Worm (Caenorhabditis elegans) whole organism, midembryonic: Measurements from ENCODE around the gene Y27F2A.11.
"Not testable (repeated sequence)": the region's sequence is repeated elsewhere in the genome, so short reads cannot be mapped to it uniquely, and the experiment has no call there.

ENCODE experiments used
- T22C8.4 ChIP-seq: fragments of 200-800 bp; sonication (Bioruptor generic); IDR thresholded peaks from 2 replicates; pipeline ENCODE4 v1.3.6; 2022; ENCODE audit warnings: missing genetic modification characterization, missing compliant biosample characterization
- cog-1 ChIP-seq: sonication (generic microtip); optimal IDR thresholded peaks from 2 replicates; lab custom pipeline; 2016; ENCODE audit warnings: missing genetic modification characterization, missing compliant biosample characterization
- flt-1 ChIP-seq: fragments of 200-800 bp; sonication (Bioruptor generic); IDR thresholded peaks from 2 replicates; pipeline ENCODE4 v1.3.6; 2022; ENCODE audit warnings: missing genetic modification characterization, missing compliant biosample characterization
- klf-2 ChIP-seq: fragments of 200-800 bp; sonication (Bioruptor generic); conservative IDR thresholded peaks from 2 replicates; pipeline ENCODE4 v1.3.6; 2022; ENCODE audit warnings: missing genetic modification reagents, missing genetic modification characterization, missing compliant biosample characterization
- med-1 ChIP-seq: sonication (generic microtip); optimal IDR thresholded peaks from 2 replicates; lab custom pipeline; 2017; ENCODE audit warnings: missing genetic modification characterization, mild to moderate bottlenecking, missing compliant biosample characterization, antibody characterized with exemption, missing genetic modification reagents; ENCODE audit not compliant: insufficient read depth
- ref-1 ChIP-seq: fragments of 200-800 bp; sonication (Bioruptor generic); conservative IDR thresholded peaks from 2 replicates; pipeline ENCODE4 v1.3.6; 2022; ENCODE audit warnings: missing genetic modification reagents, missing genetic modification characterization, missing compliant biosample characterization
- tab-1 ChIP-seq: fragments of 200-800 bp; sonication (Bioruptor generic); IDR thresholded peaks from 2 replicates; pipeline ENCODE4 v1.3.6; 2022; ENCODE audit warnings: missing genetic modification characterization, missing compliant biosample characterization
- ztf-23 ChIP-seq: fragments of 200-800 bp; sonication (Bioruptor generic); IDR thresholded peaks from 2 replicates; pipeline ENCODE4 v1.3.6; 2022; ENCODE audit warnings: missing genetic modification reagents, missing genetic modification characterization, missing compliant biosample characterization
- ztf-29 ChIP-seq: fragments of 200-800 bp; sonication (Bioruptor generic); IDR thresholded peaks from 2 replicates; pipeline ENCODE4 v1.3.6; 2022; ENCODE audit warnings: missing genetic modification reagents, missing genetic modification characterization, missing compliant biosample characterization

Y27F2A.11 gene

DNA sequence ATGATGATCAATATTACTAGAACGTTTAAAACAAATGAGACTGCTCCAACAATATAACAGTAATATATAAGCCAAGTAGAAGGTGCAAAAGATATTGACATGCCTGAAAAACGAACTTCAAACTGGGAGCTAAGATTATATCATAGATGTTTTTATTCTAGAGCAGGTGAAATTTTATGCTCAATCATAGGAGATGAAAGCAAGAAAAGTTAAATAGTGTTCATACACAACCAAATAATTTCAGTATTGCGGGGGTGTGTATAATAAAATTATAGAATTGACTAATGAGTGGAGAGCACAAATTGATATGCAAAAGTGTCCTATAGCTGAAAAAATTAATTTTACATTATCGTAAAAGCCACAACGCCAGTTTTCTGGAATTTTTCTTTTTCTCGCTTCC is 30.2 kb upstream of the Y27F2A.11 start, which contains the start of gene sri-34:
Gene sri-34 (minus strand): TSS at position 101 of the 400 bp plus-strand sequence.
- TF ChIP-seq klf-2 (no peak), ztf-23 (GFP tag; lab: Robert Waterston, UW) (no peak), tab-1 (GFP tag; lab: Robert Waterston, UW) (no peak), flt-1 (GFP tag; lab: Robert Waterston, UW) (no peak), T22C8.4 (GFP tag; lab: Robert Waterston, UW) (no peak), med-1 (GFP tag; lab: Kevin White, UChicago) (no peak), ref-1 (GFP tag; lab: Robert Waterston, UW) (no peak), ztf-29 (GFP tag; lab: Robert Waterston, UW) (no peak), cog-1 (no peak)

DNA sequence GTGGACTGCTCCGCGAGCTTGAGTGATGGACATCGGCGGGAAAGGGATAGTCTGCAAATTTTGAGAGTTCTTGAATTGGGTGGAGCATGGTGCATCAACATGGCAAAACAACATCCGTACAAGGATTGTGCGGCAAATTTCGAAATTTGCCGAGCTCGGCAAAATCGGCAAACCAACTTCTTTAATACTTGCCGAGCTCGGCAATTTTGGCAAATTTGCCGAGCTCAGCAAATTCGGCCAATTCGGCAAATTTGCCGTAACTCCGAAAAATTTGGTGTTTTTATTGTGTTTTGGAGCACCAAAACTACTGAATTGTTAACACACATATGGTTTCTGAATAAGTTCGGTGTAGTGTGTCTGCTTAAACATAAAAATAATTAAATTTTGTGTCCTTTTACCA is 19.0 kb upstream of the Y27F2A.11 start, which contains the start of gene fbxc-55:
Gene fbxc-55 (minus strand): TSS at position 101 of the 400 bp plus-strand sequence.
- no peak for TF ChIP-seq klf-2

ce11 chrII:3172176-3172575 is 17.0 kb upstream of the Y27F2A.11 start, which contains the start of gene Y27F2A.10:
Gene Y27F2A.10, minus strand, starts transcription at chrII:3172276.
- TF ChIP-seq klf-2 (no peak), med-1 (GFP tag; lab: Kevin White, UChicago) (no peak), cog-1 (no peak), ztf-29 (GFP tag; lab: Robert Waterston, UW) (no peak), ztf-23 (GFP tag; lab: Robert Waterston, UW) (no peak), tab-1 (GFP tag; lab: Robert Waterston, UW) (no peak), flt-1 (GFP tag; lab: Robert Waterston, UW) (no peak), ref-1 (GFP tag; lab: Robert Waterston, UW) (no peak), T22C8.4 (GFP tag; lab: Robert Waterston, UW) (no peak)

DNA sequence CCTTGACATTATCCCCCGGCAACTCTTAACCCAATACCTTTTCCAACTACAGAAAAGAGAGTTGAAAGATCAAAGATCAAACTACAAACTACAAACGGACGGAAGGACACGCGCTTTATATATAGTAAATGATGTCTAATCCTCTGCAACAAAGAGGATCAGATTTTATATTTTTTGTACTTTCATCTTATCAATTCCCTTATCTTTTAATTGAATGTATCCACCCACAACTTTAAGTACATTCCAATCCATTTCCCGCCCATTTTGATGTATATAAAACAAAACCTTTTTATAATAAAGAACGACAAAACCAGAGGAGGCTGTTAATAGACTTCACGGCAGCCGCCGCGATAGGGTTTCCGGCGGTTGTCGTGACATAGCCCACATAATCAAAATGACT is 11.5 kb upstream of the Y27F2A.11 start, which contains the start of gene sri-40:
Gene sri-40 (plus strand): TSS at position 301 of the 400 bp plus-strand sequence.
- TF ChIP-seq ztf-23 (GFP tag; lab: Robert Waterston, UW); tab-1 (GFP tag; lab: Robert Waterston, UW); med-1 (GFP tag; lab: Kevin White, UChicago): not testable (repeated sequence)

DNA sequence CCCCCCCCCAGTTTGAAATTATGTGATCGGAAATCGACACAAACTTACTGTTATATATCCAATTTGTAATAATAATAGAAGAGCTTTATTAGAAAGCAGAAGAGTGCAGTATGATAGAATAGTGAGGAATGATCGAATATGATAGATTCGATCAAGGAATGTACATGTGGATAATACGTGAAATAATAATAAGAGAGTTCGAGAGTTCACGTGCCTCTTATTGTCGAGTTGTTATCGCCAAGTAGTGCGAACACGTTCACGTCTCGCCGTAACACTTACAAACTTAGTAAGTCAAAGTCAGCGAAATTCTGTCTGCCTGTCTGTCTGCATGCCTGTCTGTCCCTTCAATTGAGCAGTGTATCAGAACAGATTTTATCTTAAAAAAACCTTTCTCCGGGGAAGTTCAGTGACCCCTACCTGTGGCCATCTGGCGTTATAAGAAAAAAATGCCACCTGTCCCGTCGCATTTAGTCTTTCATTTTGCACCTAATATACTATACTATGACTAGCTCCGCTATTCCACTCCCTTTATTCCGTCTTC is 5.8 kb upstream of the Y27F2A.11 start, which contains the start of the genes Y27F2A.6 and Y27F2A.8:
Gene Y27F2A.6 (minus strand): TSS at position 101 of the 541 bp plus-strand sequence.
Gene Y27F2A.8 (plus strand): TSS at position 491 of the 541 bp plus-strand sequence.
- TF ChIP-seq cog-1; ztf-29 (GFP tag; lab: Robert Waterston, UW); flt-1 (GFP tag; lab: Robert Waterston, UW): not testable (repeated sequence)

ce11 chrII:3184858-3185257 is 4.3 kb upstream of the Y27F2A.11 start, which contains the start of gene sri-78:
Gene sri-78, plus strand, starts transcription at chrII:3185158.
- not testable (repeated sequence) for TF ChIP-seq cog-1; ztf-29 (GFP tag; lab: Robert Waterston, UW); ref-1 (GFP tag; lab: Robert Waterston, UW)

ce11 chrII:3185848-3186247 is 3.3 kb upstream of the Y27F2A.11 start:
- TF ChIP-seq klf-2 = no peak
- TF ChIP-seq ztf-29 (GFP tag; lab: Robert Waterston, UW) = no peak
- TF ChIP-seq cog-1 = no peak
- TF ChIP-seq ztf-23 (GFP tag; lab: Robert Waterston, UW) = no peak
- TF ChIP-seq ref-1 (GFP tag; lab: Robert Waterston, UW) = no peak
- no peak for TF ChIP-seq T22C8.4 (GFP tag; lab: Robert Waterston, UW)
- TF ChIP-seq flt-1 (GFP tag; lab: Robert Waterston, UW) = no peak
- no peak for TF ChIP-seq med-1 (GFP tag; lab: Kevin White, UChicago)
- TF ChIP-seq tab-1 (GFP tag; lab: Robert Waterston, UW) = no peak

DNA sequence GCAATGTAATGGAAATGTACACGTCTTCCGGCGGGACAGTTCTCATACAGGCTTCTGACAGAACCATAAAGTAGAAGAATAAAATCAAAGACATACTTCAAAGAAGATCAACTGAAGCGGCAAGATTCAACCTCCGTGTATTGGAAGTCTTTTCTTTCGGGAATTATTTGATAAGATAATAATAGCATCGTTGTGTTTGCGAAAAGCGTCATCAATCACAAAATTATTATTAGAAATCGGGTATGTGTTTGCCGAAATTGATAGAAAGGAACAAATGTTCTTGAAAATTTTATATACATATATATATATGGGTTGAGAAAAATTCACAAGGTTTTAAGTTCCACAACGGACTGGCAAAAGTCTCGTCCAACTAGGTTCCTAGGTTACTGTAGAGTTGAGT is 2.4 kb downstream of the Y27F2A.11 start, which contains the start of gene Y27F2A.9:
Gene Y27F2A.9 (minus strand): TSS at position 101 of the 400 bp plus-strand sequence.
- not testable (repeated sequence) for TF ChIP-seq T22C8.4 (GFP tag; lab: Robert Waterston, UW); tab-1 (GFP tag; lab: Robert Waterston, UW); cog-1

DNA sequence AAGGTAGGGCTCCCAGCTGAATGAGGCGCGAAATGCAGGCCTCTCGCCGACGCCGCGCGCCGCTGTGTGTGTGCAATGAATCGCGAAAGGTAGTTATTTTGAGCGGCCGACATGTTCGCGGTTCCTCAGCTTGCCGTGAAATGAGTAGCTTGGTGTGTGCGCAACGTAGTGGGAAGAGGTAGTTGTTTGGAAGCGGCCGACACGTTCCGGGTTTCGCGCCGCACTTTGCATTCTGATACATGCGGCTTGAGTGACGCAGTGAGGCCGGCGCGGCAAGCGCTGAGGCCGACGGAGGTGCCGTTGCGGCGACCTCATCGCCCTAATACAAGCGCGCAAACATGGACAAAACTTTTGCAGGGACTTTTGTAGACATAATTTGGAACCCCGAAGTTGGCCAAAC is 6.6 kb downstream of the Y27F2A.11 start:
- TF ChIP-seq cog-1 (no peak), med-1 (GFP tag; lab: Kevin White, UChicago) (no peak), T22C8.4 (GFP tag; lab: Robert Waterston, UW) (no peak), tab-1 (GFP tag; lab: Robert Waterston, UW) (no peak), ztf-23 (GFP tag; lab: Robert Waterston, UW) (no peak), ztf-29 (GFP tag; lab: Robert Waterston, UW) (no peak), klf-2 (no peak)

ce11 chrII:3196966-3197365 is 7.8 kb downstream of the Y27F2A.11 start, which contains the start of gene gcy-15:
Gene gcy-15, minus strand, starts transcription at chrII:3197066.
- no peak for TF ChIP-seq tab-1 (GFP tag; lab: Robert Waterston, UW)
- no peak for TF ChIP-seq cog-1
- no peak for TF ChIP-seq flt-1 (GFP tag; lab: Robert Waterston, UW)
- no peak for TF ChIP-seq ref-1 (GFP tag; lab: Robert Waterston, UW)
- TF ChIP-seq ztf-23 (GFP tag; lab: Robert Waterston, UW) = no peak
- no peak for TF ChIP-seq ztf-29 (GFP tag; lab: Robert Waterston, UW)
- TF ChIP-seq T22C8.4 (GFP tag; lab: Robert Waterston, UW) = no peak
- no peak for TF ChIP-seq med-1 (GFP tag; lab: Kevin White, UChicago)
- TF ChIP-seq klf-2 = no peak
